Worm (Caenorhabditis elegans): ENCODE measurements around the gene Y53F4B.11.

Gene Y53F4B.11

DNA sequence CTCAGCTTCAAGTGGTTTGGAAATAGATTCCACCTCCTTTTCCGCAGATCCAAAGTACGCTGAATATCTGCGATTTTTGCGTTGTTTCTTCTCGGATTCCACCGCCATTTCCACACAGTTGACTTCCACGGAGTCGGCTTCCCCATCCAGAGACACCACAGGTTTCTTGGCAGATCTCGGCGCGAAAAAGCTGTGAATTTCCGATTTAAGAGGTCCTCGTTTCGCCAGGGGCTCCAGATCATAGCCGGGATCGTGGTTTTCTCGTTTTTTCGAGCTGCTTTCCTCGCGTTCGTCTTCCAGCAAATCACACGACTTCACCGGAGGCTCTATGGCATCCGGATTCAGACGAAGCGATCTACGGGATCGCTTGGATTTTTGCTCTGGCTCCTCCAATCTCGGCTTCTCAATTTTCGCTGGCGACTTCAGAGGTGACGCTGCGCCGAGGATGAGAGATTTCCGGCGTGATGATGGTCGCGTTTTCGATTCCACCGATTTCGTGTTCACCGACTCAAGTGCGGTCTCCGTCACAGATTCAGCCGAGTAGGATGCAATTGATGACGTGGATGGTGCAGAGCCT, 2.0 kb upstream of the Y53F4B.11 start:
- TF ChIP-seq W03F9.2 (tag; optimal IDR thresholded peaks at IDR 0.05) (no peak), dao-5 (tag; optimal IDR thresholded peaks at IDR 0.05) (no peak), him-1 (tag; optimal IDR thresholded peaks at IDR 0.05) (no peak)

DNA sequence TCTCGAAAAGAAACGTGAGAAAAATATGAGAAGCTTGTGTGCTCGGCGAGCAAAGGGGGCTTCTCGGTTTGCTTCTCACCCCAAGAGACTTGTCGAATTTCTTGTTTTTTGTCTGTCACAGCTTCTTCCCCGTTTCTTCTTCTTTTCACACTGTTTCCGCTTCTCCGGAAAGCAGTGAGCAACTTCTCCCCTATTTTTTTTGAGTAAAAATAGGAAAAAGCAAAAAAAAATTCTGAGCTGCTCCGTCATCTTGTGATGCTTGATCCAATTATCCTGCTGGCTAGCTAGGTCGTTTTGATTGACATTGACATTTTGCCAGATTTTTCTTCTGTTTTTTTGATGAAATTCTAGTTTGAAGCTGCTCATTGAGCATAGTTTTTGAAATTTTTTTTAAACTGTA, 3.8 kb downstream of the Y53F4B.11 start, which contains the start of gene Y53F4B.51:
Y53F4B.51 (minus strand) TSS at position 63 of the 400 bp plus-strand sequence.
- no peak for TF ChIP-seq him-1 (tag; optimal IDR thresholded peaks at IDR 0.05)
- TF ChIP-seq W03F9.2 (tag; optimal IDR thresholded peaks at IDR 0.05): no peak
- no peak for TF ChIP-seq dao-5 (tag; optimal IDR thresholded peaks at IDR 0.05)

DNA sequence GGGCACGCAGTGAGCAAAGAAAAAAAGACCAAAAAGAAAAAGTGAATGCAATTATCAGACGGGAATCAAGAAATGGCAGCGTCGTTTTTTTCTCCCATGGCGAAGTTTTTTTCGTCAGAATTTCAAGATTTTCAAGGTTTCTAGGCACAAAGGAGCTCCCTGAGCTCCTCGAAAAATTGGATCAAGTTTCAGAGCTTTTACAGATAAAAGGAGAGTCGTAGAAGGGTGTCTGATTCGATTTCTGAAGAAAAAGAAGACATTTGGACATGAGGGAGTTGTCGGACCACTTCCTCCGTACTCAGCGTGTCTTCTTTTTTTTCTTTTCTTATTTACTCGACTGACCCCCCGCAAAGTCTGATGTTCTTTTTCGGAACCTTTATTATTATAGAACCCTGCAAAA, 5.1 kb downstream of the Y53F4B.11 start:
- TF ChIP-seq W03F9.2 (tag; optimal IDR thresholded peaks at IDR 0.05): no peak
- no peak for TF ChIP-seq him-1 (tag; optimal IDR thresholded peaks at IDR 0.05)
- TF ChIP-seq dao-5 (tag; optimal IDR thresholded peaks at IDR 0.05): no peak

DNA sequence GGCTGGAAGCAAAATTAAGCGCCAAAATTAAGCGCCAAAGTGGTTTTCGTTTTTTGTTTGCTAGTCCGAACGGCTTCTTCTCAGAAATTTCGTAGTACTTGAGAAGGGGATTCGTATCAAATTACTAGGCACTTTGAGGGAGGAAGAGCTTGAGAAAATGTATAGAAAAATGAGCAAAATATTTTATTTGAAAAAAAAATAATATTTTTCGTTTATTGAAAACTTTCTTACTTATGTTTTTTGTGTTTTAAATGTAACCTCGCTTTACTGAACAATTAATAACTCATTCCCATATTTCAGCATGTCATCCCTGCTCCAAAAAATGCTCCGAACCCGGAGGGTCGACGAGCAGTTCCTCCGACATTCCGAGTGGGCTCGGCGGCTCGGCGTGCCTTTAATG, 8.4 kb downstream of the Y53F4B.11 start, which contains the start of gene Y53F4B.12:
Y53F4B.12 (plus strand) TSS at position 301 of the 400 bp plus-strand sequence.
- TF ChIP-seq dao-5 (tag; optimal IDR thresholded peaks at IDR 0.05): no peak
- no peak for TF ChIP-seq him-1 (tag; optimal IDR thresholded peaks at IDR 0.05)
- TF ChIP-seq W03F9.2 (tag; optimal IDR thresholded peaks at IDR 0.05): no peak

DNA sequence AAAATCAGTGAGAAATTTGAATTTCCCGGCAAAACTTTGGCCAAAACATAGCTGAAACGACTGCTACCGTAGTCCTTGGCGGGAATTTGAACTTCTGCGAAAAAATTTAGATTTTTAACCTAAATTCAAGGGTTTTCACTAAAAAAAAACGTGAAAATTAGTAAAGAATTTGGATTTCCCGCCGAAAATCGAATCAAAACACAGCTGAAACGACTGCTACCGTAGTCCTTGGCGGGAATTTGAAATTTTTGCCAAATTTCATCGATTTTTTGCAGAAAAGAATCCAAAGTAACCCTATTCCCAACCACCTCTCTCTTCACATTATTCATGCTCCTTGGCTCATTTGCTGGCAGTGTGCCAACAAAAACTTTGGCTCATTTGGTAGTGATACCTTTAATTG, 14.6 kb downstream of the Y53F4B.11 start:
- no peak for TF ChIP-seq him-1 (tag; optimal IDR thresholded peaks at IDR 0.05)

DNA sequence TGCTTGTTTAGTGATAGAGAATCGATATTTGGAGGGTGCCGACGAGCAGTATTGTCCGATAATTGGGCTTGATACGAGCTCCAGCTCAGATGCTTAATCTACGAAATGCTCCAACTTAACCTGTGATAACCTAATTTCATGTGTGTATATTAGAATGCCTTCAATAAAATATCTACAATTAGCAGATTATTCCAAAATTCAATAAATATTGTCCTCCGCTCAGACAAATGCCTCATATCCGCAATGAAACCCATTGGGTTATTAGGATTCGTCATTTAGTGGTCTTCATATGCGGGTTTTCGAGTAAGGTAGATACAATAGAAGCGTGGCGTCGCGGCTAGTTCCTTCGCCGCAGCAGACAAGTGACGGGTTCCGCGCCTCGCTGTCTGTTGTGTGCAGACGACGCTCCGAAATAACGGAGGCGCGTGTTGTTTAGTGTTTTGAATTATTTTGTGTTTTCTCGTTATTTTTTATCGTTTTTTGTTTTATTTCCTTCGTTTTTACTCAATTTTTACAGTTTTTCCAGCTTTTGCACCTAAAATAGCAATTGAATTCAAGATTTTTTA, 15.1 kb downstream of the Y53F4B.11 start, which contains the start of gene cmtr-1:
cmtr-1 (plus strand) TSS at position 516 of the 566 bp plus-strand sequence.
- TF ChIP-seq W03F9.2 (tag; optimal IDR thresholded peaks at IDR 0.05) (peak; percentile 96), him-1 (tag; optimal IDR thresholded peaks at IDR 0.05) (peak; percentile 96), dao-5 (tag; optimal IDR thresholded peaks at IDR 0.05) (peak; percentile 76)

DNA sequence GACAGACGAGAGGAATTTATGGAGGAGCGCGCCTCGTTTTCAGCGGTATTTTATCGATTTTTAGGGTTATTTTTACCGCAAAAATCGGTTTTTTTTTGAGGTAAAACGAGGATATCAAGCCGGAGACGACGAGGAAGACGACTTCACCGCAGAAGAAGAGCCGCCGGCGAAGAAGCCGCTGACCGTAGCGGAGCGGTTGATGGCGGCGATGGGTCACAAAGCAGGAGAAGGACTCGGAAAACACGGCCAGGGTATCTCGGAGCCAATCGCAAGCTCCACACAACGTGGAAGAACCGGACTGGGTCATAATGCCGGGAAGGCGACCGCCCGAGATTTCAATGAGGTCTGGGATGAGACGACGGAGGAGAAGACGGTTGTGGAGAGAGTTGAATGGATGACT, 15.8 kb downstream of the Y53F4B.11 start:
- TF ChIP-seq him-1 (tag; optimal IDR thresholded peaks at IDR 0.05) (no peak), W03F9.2 (tag; optimal IDR thresholded peaks at IDR 0.05) (no peak), dao-5 (tag; optimal IDR thresholded peaks at IDR 0.05) (no peak)

DNA sequence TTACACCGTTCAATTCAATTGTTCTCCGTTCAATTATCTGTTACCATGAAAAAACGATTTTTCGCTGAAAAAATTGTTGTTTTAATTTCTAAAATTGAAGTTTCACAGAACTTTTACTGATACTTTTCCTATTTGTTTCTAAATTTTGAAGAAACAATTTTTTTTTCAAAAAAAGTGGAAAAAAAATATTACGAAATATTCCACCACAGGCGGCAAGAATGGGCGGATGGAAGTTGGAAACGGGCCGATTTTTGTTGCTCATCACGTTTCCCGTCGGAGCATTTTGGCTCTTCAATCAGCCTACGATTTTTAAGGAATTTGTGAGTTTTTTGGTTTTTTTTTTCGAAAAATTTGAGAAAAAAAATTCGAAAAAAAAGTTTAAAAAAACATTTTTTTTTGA, 27.2 kb downstream of the Y53F4B.11 start, which contains the start of gene Y53F4B.14:
Y53F4B.14 (plus strand) TSS at position 210 of the 400 bp plus-strand sequence.
- no peak for TF ChIP-seq W03F9.2 (tag; optimal IDR thresholded peaks at IDR 0.05)

DNA sequence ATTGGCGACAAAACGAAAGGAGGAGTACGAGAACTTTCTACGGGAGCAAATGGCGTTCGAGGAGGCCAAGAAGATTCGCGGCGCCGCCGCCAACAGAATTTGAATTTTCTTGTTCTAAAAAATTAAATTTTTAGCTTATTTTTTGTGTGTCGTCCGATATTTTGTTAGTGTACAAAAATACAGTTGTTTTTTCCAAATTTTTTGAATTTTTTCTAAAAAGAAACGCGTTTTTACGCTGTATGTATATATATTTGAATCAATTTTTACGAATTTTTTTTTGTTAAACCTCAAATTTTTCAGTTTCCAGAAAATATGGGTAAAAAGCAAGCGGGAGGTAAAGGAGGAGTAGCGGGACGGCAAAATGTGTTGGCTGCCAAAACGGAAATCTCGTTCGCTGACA, 28.6 kb downstream of the Y53F4B.11 start, which contains the start of gene trip-4:
trip-4 (plus strand) TSS at position 301 of the 400 bp plus-strand sequence.
- TF ChIP-seq W03F9.2 (tag; optimal IDR thresholded peaks at IDR 0.05): no peak
- TF ChIP-seq dao-5 (tag; optimal IDR thresholded peaks at IDR 0.05): no peak
- TF ChIP-seq him-1 (tag; optimal IDR thresholded peaks at IDR 0.05): no peak

DNA sequence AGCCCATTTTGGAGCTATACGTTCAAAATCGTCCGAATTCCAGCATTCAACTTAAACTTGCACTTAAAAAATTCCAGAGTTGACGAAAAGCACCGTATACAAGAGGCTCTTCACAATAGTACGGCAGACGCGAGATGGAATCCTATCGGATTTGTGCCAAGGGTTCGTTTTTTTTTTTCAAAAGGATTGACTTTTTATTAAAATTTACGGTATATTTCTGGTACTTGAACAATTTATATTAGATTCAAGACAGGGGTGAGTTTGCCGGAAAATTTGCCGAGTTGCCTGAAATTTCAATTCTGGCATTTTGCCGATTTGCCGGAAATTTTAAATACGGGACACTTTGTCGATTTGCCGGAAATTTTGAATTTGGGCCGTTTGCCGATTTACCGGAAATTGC, 31.8 kb downstream of the Y53F4B.11 start:
- TF ChIP-seq dao-5 (tag; optimal IDR thresholded peaks at IDR 0.05): no peak
- no peak for TF ChIP-seq W03F9.2 (tag; optimal IDR thresholded peaks at IDR 0.05)
- no peak for TF ChIP-seq him-1 (tag; optimal IDR thresholded peaks at IDR 0.05)

DNA sequence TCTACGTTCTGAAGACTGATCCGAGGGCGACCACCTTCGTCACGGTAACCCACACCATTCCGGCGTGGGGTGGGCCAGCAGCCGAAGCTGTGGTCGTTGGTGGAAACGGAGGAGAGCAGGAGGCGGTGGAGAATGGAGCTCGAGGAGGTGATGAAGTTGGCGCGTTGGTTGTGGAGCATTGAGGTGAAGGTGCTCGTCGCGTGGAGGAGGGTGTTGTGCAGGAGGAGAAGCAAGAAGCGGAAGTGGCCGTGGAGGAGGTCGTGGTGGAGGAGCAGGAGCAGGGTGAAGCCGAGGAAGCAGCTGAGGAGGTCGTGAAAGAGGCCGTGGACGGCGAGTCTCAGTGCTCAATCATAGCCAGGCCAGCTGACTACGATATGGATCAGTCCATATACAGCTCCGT, 47.7 kb downstream of the Y53F4B.11 start, which contains the start of gene Y53F4B.17:
Y53F4B.17 (plus strand) TSS at position 375 of the 400 bp plus-strand sequence.
- no peak for TF ChIP-seq W03F9.2 (tag; optimal IDR thresholded peaks at IDR 0.05)
- no peak for TF ChIP-seq him-1 (tag; optimal IDR thresholded peaks at IDR 0.05)
- no peak for TF ChIP-seq dao-5 (tag; optimal IDR thresholded peaks at IDR 0.05)

Data from whole organism, L4/young adult.